Worm (Caenorhabditis elegans): Measurements from ENCODE around the gene str-144.

Gene str-144

ce11 chrV:8079813-8080212, 7.9 kb upstream of the str-144 start:
- TF ChIP-seq dmd-6 (GFP tag; IDR thresholded peaks at IDR 0.05) (no peak), mdl-1 (tag; optimal IDR thresholded peaks at IDR 0.05) (peak in 1 of 2 experiments; percentile 32), daf-16 (GFP tag; optimal IDR thresholded peaks at IDR 0.05) (no peak), daf-16 (tag; optimal IDR thresholded peaks at IDR 0.05) (no peak), dve-1 (tag; optimal IDR thresholded peaks at IDR 0.05; ENCODE audit: insufficient read depth) (no peak), nhr-28 (tag; optimal IDR thresholded peaks at IDR 0.05) (peak; percentile 27), lin-39 (tag; optimal IDR thresholded peaks at IDR 0.05) (no peak), nhr-48 (tag; optimal IDR thresholded peaks at IDR 0.05) (peak; percentile 18), zag-1 (tag; optimal IDR thresholded peaks at IDR 0.05) (no peak)

- TF ChIP-seq madf-9 (GFP tag; conservative IDR thresholded peaks at IDR 0.05) (no peak), rbr-2 (tag; optimal IDR thresholded peaks at IDR 0.05) (no peak), spr-1 (tag; optimal IDR thresholded peaks at IDR 0.05) (no peak), Y105C5A.15 (GFP tag; IDR thresholded peaks at IDR 0.05) (no peak), lin-38 (GFP tag; IDR thresholded peaks at IDR 0.05) (no peak), pha-4 (GFP tag; IDR thresholded peaks at IDR 0.05) (no peak), pha-4 (tag; optimal IDR thresholded peaks at IDR 0.05) (no peak), unc-62 (GFP tag; optimal IDR thresholded peaks at IDR 0.05 in 1 of 2) (no peak), unc-62 (tag; optimal IDR thresholded peaks at IDR 0.05) (no peak), jun-1 (tag; optimal IDR thresholded peaks at IDR 0.05) (no peak), daf-19 (GFP tag; conservative IDR thresholded peaks at IDR 0.05) (no peak), zip-2 (tag; optimal IDR thresholded peaks at IDR 0.05) (no peak), Y75B8A.6 (GFP tag; IDR thresholded peaks at IDR 0.05) (no peak), mes-2 (tag; optimal IDR thresholded peaks at IDR 0.05; ENCODE audit: poor library complexity, severe bottlenecking) (no peak), lir-3 (tag; optimal IDR thresholded peaks at IDR 0.05) (no peak), vab-7 (GFP tag; IDR thresholded peaks at IDR 0.05) (no peak), nhr-6 (tag; optimal IDR thresholded peaks at IDR 0.05) (no peak), unc-39 (tag; optimal IDR thresholded peaks at IDR 0.05) (no peak), aha-1 (tag) (no peak), daf-8 (GFP tag; IDR thresholded peaks at IDR 0.05) (no peak), ceh-62 (tag; optimal IDR thresholded peaks at IDR 0.05) (no peak)
Observed at ce11 chrV:8075712-8076111, 3.8 kb upstream of the str-144 start, which contains the start of gene catp-3. TSS of gene catp-3 (plus strand) at chrV:8076012.

- TF ChIP-seq mdl-1 (tag; optimal IDR thresholded peaks at IDR 0.05) (peak in 1 of 2 experiments; percentile 24), snpc-4 (tag; optimal IDR thresholded peaks at IDR 0.05) (no peak), unc-62 (GFP tag; optimal IDR thresholded peaks at IDR 0.05 in 1 of 2) (peak in 1 of 2 experiments; percentile 80), unc-62 (tag; optimal IDR thresholded peaks at IDR 0.05) (no peak), hlh-30 (tag; optimal IDR thresholded peaks at IDR 0.05; ENCODE audit: insufficient read depth) (no peak), nhr-28 (tag; optimal IDR thresholded peaks at IDR 0.05) (peak; percentile 52)
Observed at ce11 chrV:8073162-8073561, 1.2 kb upstream of the str-144 start.

ce11 chrV:8069637-8070036, 2.3 kb downstream of the str-144 start, which contains the start of gene str-143:
TSS of gene str-143 (minus strand) at chrV:8069737.
- TF ChIP-seq zag-1 (tag; optimal IDR thresholded peaks at IDR 0.05): no peak
- TF ChIP-seq nhr-25 (tag; optimal IDR thresholded peaks at IDR 0.05; ENCODE audit: borderline replicate concordance, insufficient read depth): no peak
- TF ChIP-seq lin-13 (GFP tag; optimal IDR thresholded peaks at IDR 0.05): no peak
- TF ChIP-seq spr-1 (tag; optimal IDR thresholded peaks at IDR 0.05): no peak
- TF ChIP-seq unc-62 (GFP tag; optimal IDR thresholded peaks at IDR 0.05 in 1 of 2): peak in 1 of 2 experiments; percentile 17
- TF ChIP-seq unc-62 (tag; optimal IDR thresholded peaks at IDR 0.05): no peak

ce11 chrV:8067800-8068199, 4.1 kb downstream of the str-144 start, which contains the start of gene str-140:
TSS of gene str-140 (minus strand) at chrV:8067900.
- TF ChIP-seq lim-7 (GFP tag; IDR thresholded peaks at IDR 0.05) (no peak), nhr-11 (tag; optimal IDR thresholded peaks at IDR 0.05) (no peak)

Measured in whole organism, L4 larva.